Worm (Caenorhabditis elegans): Measurements from ENCODE around the gene cutl-17.

Gene cutl-17

DNA sequence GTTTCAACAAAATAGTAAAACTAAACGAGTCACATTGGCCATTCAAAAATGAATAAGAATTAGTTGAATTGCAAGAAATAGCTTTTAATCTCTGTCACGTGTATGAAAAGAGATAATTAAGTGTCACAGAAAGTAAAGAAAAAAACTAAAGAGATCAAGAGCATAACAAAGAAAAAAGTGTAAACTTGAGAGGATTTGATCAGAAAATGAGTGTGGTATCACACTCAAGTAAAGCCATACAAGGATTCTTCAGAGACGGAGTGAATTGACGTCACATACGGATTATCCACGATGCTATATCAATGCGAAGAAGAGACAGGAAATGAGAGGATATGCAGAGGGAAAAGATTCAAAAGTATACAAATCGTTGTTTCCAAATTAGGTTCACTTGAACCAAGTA is 12.0 kb upstream of the cutl-17 start:
- TF ChIP-seq C08G9.2 (tag; optimal IDR thresholded peaks at IDR 0.05), result no peak
- TF ChIP-seq C38D4.7 (GFP tag; optimal IDR thresholded peaks at IDR 0.05), result no peak
- TF ChIP-seq pros-1 (tag; optimal IDR thresholded peaks at IDR 0.05), result no peak
- no peak for TF ChIP-seq fkh-10 (GFP tag; optimal IDR thresholded peaks at IDR 0.05)
- no peak for TF ChIP-seq lin-11 (tag; optimal IDR thresholded peaks at IDR 0.05)
- no peak for TF ChIP-seq F13H6.1 (tag; optimal IDR thresholded peaks at IDR 0.05)
- no peak for TF ChIP-seq elt-2 (tag; optimal IDR thresholded peaks at IDR 0.05)

DNA sequence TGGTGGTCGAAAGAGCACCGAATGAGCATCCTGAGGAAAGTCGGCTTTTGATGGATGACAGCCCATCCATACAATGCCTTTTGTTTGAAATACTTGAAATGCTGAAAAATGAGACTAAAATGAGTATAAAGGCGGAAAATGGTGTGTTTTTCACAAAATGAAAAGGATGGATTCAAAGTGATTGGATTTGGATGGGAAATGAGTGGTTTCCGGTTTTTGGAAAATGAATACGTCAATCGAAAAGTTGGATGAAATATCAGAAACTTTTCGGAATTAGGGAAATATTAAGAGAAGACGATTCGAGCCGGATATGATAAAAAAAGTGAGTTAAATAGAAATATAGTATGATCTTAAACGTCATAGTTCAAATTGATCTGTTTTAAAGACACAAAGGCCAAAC is 10.1 kb upstream of the cutl-17 start, which contains the start of gene F38E11.6:
Gene F38E11.6 (minus strand): TSS at position 101 of the 400 bp plus-strand sequence.
- TF ChIP-seq ceh-30 (tag; optimal IDR thresholded peaks at IDR 0.05) (no peak), odd-2 (tag; optimal IDR thresholded peaks at IDR 0.05) (no peak), pag-3 (tag; optimal IDR thresholded peaks at IDR 0.05; ENCODE audit: borderline replicate concordance) (no peak), ceh-6 (GFP tag; optimal IDR thresholded peaks at IDR 0.05) (no peak), pha-2 (tag; optimal IDR thresholded peaks at IDR 0.05) (no peak), C08G9.2 (tag; optimal IDR thresholded peaks at IDR 0.05) (no peak), hlh-15 (tag; optimal IDR thresholded peaks at IDR 0.05) (no peak), ceh-45 (GFP tag; IDR thresholded peaks at IDR 0.05) (no peak), fkh-10 (GFP tag; optimal IDR thresholded peaks at IDR 0.05) (no peak), ttx-3 (tag; optimal IDR thresholded peaks at IDR 0.05) (no peak), Y22D7AL.16 (tag; optimal IDR thresholded peaks at IDR 0.05) (no peak), eyg-1 (tag; optimal IDR thresholded peaks at IDR 0.05) (no peak), K02D7.2 (tag; optimal IDR thresholded peaks at IDR 0.05) (no peak), ceh-34 (tag; optimal IDR thresholded peaks at IDR 0.05) (no peak)

DNA sequence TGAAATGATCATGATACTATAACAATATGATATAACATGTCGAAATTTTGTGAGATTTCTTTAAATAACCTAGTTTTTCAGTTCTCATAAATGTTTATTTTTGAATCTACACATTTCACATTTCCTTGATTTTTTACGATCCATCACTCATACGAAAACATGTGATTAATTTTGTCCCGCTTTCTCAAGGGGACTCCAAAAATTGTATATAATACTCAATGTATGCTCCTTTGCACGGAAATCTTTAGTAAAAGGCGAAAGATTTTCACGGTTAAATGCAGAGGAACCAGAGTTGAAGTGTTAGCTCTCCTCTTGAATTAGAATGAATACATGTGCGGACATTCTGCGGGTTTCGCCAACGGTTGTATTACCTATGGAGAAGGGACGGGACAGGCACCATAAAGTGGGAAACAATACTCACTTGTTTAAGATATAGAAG is 7.1 kb upstream of the cutl-17 start:
- TF ChIP-seq nhr-11 (tag; optimal IDR thresholded peaks at IDR 0.05) (no peak), ama-1 (optimal IDR thresholded peaks at IDR 0.05) (peak; percentile 57)

DNA sequence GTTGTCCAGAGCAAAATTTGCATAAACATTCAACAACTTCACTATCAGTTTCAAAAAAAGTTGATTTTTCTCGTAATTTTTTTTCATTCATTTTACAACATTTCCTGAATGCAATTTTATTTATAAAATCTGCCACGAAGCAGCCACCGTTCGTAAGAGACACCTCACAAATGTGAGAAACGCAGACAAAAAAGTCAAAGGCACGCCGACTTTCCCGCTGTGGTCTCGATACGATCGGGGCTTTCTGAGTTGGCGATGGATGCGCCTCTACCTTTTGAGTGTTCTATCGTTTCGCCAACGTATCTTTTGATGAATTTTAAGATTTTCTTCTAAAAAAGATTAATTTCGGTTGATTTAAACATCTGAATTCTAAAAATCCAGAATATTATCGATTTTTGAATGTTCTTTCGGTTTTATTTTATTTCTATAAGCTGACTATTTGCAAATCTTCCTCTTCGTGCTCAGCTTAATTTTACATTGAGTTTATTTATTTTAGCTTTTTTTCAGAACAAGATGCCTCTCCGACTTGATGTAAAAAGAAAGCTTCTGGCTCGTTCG is 2.0 kb upstream of the cutl-17 start, which contains the start of gene copb-2:
Gene copb-2 (plus strand): TSS at position 508 of the 558 bp plus-strand sequence.
- TF ChIP-seq zip-5 (tag; optimal IDR thresholded peaks at IDR 0.05), result no peak
- no peak for TF ChIP-seq ceh-14 (tag; optimal IDR thresholded peaks at IDR 0.05)
- peak; percentile 42 for TF ChIP-seq nfya-1 (tag; optimal IDR thresholded peaks at IDR 0.05)
- no peak for TF ChIP-seq che-1 (tag; optimal IDR thresholded peaks at IDR 0.05)
- no peak for TF ChIP-seq odd-2 (tag; optimal IDR thresholded peaks at IDR 0.05)
- TF ChIP-seq hlh-8 (tag; optimal IDR thresholded peaks at IDR 0.05), result no peak
- TF ChIP-seq pha-2 (tag; optimal IDR thresholded peaks at IDR 0.05), result no peak
- TF ChIP-seq unc-42 (tag; optimal IDR thresholded peaks at IDR 0.05), result peak; percentile 61
- no peak for TF ChIP-seq ceh-30 (tag; optimal IDR thresholded peaks at IDR 0.05)

DNA sequence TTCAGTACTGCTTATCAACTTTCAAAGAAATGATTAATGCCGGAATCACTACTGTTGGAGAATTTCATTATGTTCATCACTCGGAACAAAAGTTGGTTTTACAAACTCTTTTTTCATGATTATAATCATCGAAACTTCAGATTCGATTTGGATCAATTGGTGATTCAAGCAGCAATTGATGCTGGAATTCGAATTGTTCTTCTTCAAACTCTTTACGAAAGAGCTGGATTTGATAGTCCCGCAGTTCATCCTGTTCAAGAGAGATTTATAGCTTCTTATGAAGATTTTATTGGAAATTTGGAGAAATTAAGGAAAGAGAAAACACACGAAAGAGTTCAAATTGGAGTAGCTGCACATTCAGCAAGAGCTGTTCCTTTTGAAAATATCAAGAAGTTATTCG is 5.5 kb downstream of the cutl-17 start:
- TF ChIP-seq madf-2 (tag; optimal IDR thresholded peaks at IDR 0.05) (no peak), sox-4 (tag; optimal IDR thresholded peaks at IDR 0.05) (no peak), K02D7.2 (tag; optimal IDR thresholded peaks at IDR 0.05) (no peak), ceh-24 (tag; optimal IDR thresholded peaks at IDR 0.05) (no peak), ahr-1 (tag; optimal IDR thresholded peaks at IDR 0.05) (no peak)

DNA sequence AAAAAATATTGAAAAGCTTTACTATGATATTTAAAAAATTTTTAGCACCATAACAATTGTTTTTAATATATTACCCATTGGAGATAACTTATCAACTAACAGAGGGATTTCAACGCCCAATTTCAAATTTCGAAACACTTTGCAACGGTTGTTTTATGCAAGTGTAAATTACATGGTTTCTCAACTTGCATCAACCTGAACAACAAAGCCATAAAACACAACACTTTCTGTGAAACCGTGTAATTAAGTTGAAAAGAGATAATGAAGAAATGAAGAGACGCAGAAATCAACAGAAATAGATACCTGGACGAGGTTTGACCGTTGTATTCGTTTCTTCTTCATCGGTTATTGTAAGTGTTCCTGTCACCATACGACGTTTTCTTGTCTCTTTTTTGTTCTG is 6.9 kb downstream of the cutl-17 start, which contains the start of gene cpin-1:
Gene cpin-1 (plus strand): TSS at position 301 of the 400 bp plus-strand sequence.
- TF ChIP-seq pha-2 (tag; optimal IDR thresholded peaks at IDR 0.05) (no peak), nfya-1 (tag; optimal IDR thresholded peaks at IDR 0.05) (no peak), ceh-30 (tag; optimal IDR thresholded peaks at IDR 0.05) (no peak), ets-4 (tag; optimal IDR thresholded peaks at IDR 0.05) (no peak)

All from whole organism, late embryonic.